Fruit fly (Drosophila melanogaster) whole organism, embryonic: ENCODE data around the gene CG6283.

Experiments
- Atf6 ChIP-seq: fragments of 200-800 bp; sonication (Bioruptor generic); IDR thresholded peaks from 2 replicates; pipeline ENCODE4 v1.3.6; 2022; ENCODE audit warnings: missing biosample characterization, missing genetic modification characterization
- CG17186 ChIP-seq: fragments of 200-800 bp; sonication (Bioruptor generic); optimal IDR thresholded peaks from 3 replicates; lab custom pipeline; 2017; ENCODE audit warnings: missing biosample characterization, missing genetic modification reagents, missing genetic modification characterization
- CG18599 ChIP-seq: fragments of 200-800 bp; sonication (Bioruptor generic); optimal IDR thresholded peaks from 3 replicates; lab custom pipeline; 2017; ENCODE audit warnings: missing biosample characterization, missing genetic modification characterization, mild to moderate bottlenecking, moderate library complexity, missing genetic modification reagents
- CG2120 ChIP-seq: fragments of 200-800 bp; sonication (Bioruptor generic); optimal IDR thresholded peaks from 3 replicates; lab custom pipeline; 2016; ENCODE audit warnings: missing biosample characterization, missing genetic modification characterization
- CG2712 ChIP-seq: fragments of 200-800 bp; optimal IDR thresholded peaks from 3 replicates; lab custom pipeline; 2019; ENCODE audit warnings: missing biosample characterization, mild to moderate bottlenecking, missing genetic modification characterization, moderate library complexity
- CG3163 ChIP-seq: fragments of 200-800 bp; sonication (Bioruptor generic); optimal IDR thresholded peaks from 3 replicates; lab custom pipeline; 2016; ENCODE audit warnings: missing biosample characterization, missing genetic modification characterization
- CG34376 ChIP-seq: fragments of 200-800 bp; sonication (Bioruptor generic); optimal IDR thresholded peaks from 2 replicates; lab custom pipeline; 2018; ENCODE audit warnings: missing biosample characterization, mild to moderate bottlenecking, missing genetic modification characterization
- CG4328 ChIP-seq: fragments of 200-800 bp; sonication (Bioruptor generic); optimal IDR thresholded peaks from 3 replicates; lab custom pipeline; 2017; ENCODE audit warnings: missing biosample characterization, missing genetic modification reagents, missing genetic modification characterization
- CG8089 ChIP-seq: fragments of 200-800 bp; sonication (Bioruptor generic); optimal IDR thresholded peaks from 3 replicates; lab custom pipeline; 2016; ENCODE audit warnings: missing biosample characterization, missing genetic modification characterization
- Dbx ChIP-seq: fragments of 200-800 bp; sonication (Bioruptor generic); IDR thresholded peaks from 3 replicates; pipeline ENCODE4 v1.3.6; 2022; ENCODE audit warnings: missing biosample characterization, missing genetic modification characterization
- GATAe ChIP-seq: fragments of 200-800 bp; sonication (Bioruptor generic); conservative IDR thresholded peaks from 2 replicates; pipeline ENCODE4 v1.3.6; 2022; ENCODE audit warnings: missing biosample characterization, missing genetic modification characterization
- H15 ChIP-seq: fragments of 200-800 bp; sonication (Bioruptor generic); IDR thresholded peaks from 3 replicates; pipeline ENCODE4 v1.3.6; 2022; ENCODE audit warnings: missing biosample characterization, missing genetic modification characterization
- Hey ChIP-seq: fragments of 200-800 bp; sonication (Bioruptor generic); optimal IDR thresholded peaks from 3 replicates; lab custom pipeline; 2018; ENCODE audit warnings: missing biosample characterization, mild to moderate bottlenecking, missing genetic modification characterization
- Hmr ChIP-seq: fragments of 200-800 bp; sonication (Bioruptor generic); optimal IDR thresholded peaks from 3 replicates; lab custom pipeline; 2017; ENCODE audit warnings: mild to moderate bottlenecking, missing biosample characterization, missing genetic modification reagents, missing genetic modification characterization
- Mad ChIP-seq: fragments of 200-800 bp; sonication (Bioruptor generic); optimal IDR thresholded peaks from 2 replicates; lab custom pipeline; 2016; ENCODE audit warnings: missing biosample characterization, missing genetic modification characterization
- Mes4 ChIP-seq: fragments of 200-800 bp; sonication (Bioruptor generic); optimal IDR thresholded peaks from 2 replicates; lab custom pipeline; 2016; ENCODE audit warnings: missing biosample characterization, missing genetic modification characterization
- PHDP ChIP-seq: fragments of 200-800 bp; sonication (Bioruptor generic); optimal IDR thresholded peaks from 3 replicates; lab custom pipeline; 2018; ENCODE audit warnings: missing biosample characterization, mild to moderate bottlenecking, missing genetic modification characterization, moderate library complexity
- Rfx ChIP-seq: fragments of 200-800 bp; sonication (Bioruptor generic); IDR thresholded peaks from 2 replicates; pipeline ENCODE4 v1.3.6; 2022; ENCODE audit warnings: missing biosample characterization, missing genetic modification characterization
- Vsx1 ChIP-seq: fragments of 200-800 bp; sonication (Bioruptor generic); optimal IDR thresholded peaks from 2 replicates; lab custom pipeline; 2017; ENCODE audit warnings: missing biosample characterization, mild to moderate bottlenecking, missing genetic modification characterization, missing genetic modification reagents
- ap ChIP-seq: fragments of 200-800 bp; sonication (Bioruptor generic); IDR thresholded peaks from 2 replicates; pipeline ENCODE4 v1.3.6; 2022; ENCODE audit warnings: missing biosample characterization, missing genetic modification characterization
- cwo ChIP-seq: fragments of 200-800 bp; sonication (Bioruptor generic); optimal IDR thresholded peaks from 3 replicates; lab custom pipeline; 2017; ENCODE audit warnings: missing biosample characterization, missing genetic modification characterization, mild to moderate bottlenecking, moderate library complexity, missing genetic modification reagents
- ewg ChIP-seq: fragments of 200-800 bp; sonication (Bioruptor generic); optimal IDR thresholded peaks from 3 replicates; lab custom pipeline; 2017; ENCODE audit warnings: mild to moderate bottlenecking, missing biosample characterization, missing genetic modification reagents, missing genetic modification characterization
- exex ChIP-seq: fragments of 200-800 bp; sonication (Bioruptor generic); optimal IDR thresholded peaks from 4 replicates; lab custom pipeline; 2018; ENCODE audit warnings: missing biosample characterization, mild to moderate bottlenecking, missing genetic modification characterization, moderate library complexity
- grn ChIP-seq: fragments of 200-800 bp; sonication (Bioruptor generic); optimal IDR thresholded peaks from 3 replicates; lab custom pipeline; 2017; ENCODE audit warnings: missing biosample characterization, missing genetic modification characterization
- hb ChIP-seq: fragments of 200-800 bp; sonication (Bioruptor generic); IDR thresholded peaks from 3 replicates; pipeline ENCODE4 v1.3.6; 2022; ENCODE audit warnings: missing biosample characterization, missing genetic modification characterization; ENCODE audit not compliant: partially characterized antibody
- oc ChIP-seq: fragments of 200-800 bp; sonication (Bioruptor generic); optimal IDR thresholded peaks from 2 replicates; lab custom pipeline; 2018; ENCODE audit warnings: missing biosample characterization, mild to moderate bottlenecking, missing genetic modification characterization, moderate library complexity
- sd ChIP-seq: fragments of 200-800 bp; sonication (Bioruptor generic); optimal IDR thresholded peaks from 3 replicates; lab custom pipeline; 2018; ENCODE audit warnings: missing biosample characterization, mild to moderate bottlenecking, missing genetic modification characterization, moderate library complexity
- sug ChIP-seq: fragments of 200-800 bp; optimal IDR thresholded peaks from 2 replicates; lab custom pipeline; 2019; ENCODE audit warnings: missing biosample characterization, mild to moderate bottlenecking, missing genetic modification characterization, moderate library complexity
- vfl ChIP-seq: fragments of 200-800 bp; sonication (Bioruptor generic); optimal IDR thresholded peaks from 2 replicates; lab custom pipeline; 2016; ENCODE audit warnings: missing biosample characterization, missing genetic modification characterization
- vnd ChIP-seq: fragments of 200-800 bp; sonication (Bioruptor generic); IDR thresholded peaks from 3 replicates; pipeline ENCODE4 v1.3.6; 2022; ENCODE audit warnings: missing biosample characterization, missing genetic modification characterization; ENCODE audit not compliant: partially characterized antibody

The CG6283 gene

dm6 chr3R:27019701-27020172 lies 1.4 kb downstream of the CG6283 start, which contains the start of gene CG17191:
Gene CG17191, minus strand, starts transcription at chr3R:27019751.
- no peak for TF ChIP-seq GATAe (GFP tag; lab: Robert Waterston, UW)
- 0 out of 3 replicates have a peak, but pooled peaks have one; percentile 11 for TF ChIP-seq vnd
- no peak for TF ChIP-seq CG17186 (GFP tag; lab: Kevin White, UChicago)
- TF ChIP-seq sd (tag; lab: Kevin White, UChicago) = peak; percentile 71
- TF ChIP-seq exex (tag; lab: Kevin White, UChicago) = peak; percentile 90
- TF ChIP-seq Rfx (GFP tag; lab: Robert Waterston, UW) = no peak
- TF ChIP-seq ewg (GFP tag; lab: Kevin White, UChicago) = no peak
- peak; percentile 23 for TF ChIP-seq CG18599 (GFP tag; lab: Kevin White, UChicago)
- peak; percentile 45 for TF ChIP-seq Hey (tag; lab: Kevin White, UChicago)
- peak; percentile 64 for TF ChIP-seq CG34376 (GFP tag; lab: Kevin White, UChicago)
- TF ChIP-seq sug (tag; lab: Kevin White, UChicago) = peak; percentile 85
- TF ChIP-seq grn (GFP tag; lab: Kevin White, UChicago) = peak; percentile 76

DNA sequence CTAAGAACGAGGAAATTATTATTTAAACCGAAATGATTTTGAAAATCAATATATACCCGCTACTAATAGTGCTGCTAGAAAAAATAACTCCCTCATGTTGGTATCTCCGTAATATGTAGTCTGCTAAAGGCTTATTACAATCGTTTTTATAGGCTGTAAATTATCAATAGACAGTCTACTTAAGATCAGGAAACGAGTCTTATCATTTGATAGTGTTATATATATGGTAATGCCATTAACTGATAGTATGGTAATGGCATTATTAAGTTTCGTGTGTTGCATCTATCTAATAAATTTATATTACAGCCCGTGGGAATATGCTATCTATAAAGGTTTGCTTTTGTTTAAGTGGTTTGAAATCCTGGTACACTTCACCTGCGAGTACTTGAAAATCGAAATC lies 3.0 kb downstream of the CG6283 start, which contains the start of gene CG17192:
TSS of gene CG17192 (minus strand) at position 101 of the 400 bp plus-strand sequence.
- TF ChIP-seq oc (no peak), ap (GFP tag; lab: Robert Waterston, UW) (no peak), vfl (GFP tag; lab: Kevin White, UChicago) (no peak), Hmr (GFP tag; lab: Kevin White, UChicago) (no peak), exex (tag; lab: Kevin White, UChicago) (peak; percentile 34), CG2712 (tag; lab: Kevin White, UChicago) (no peak), hb (GFP tag; lab: Robert Waterston, UW) (no peak)
- TF ChIP-seq, all 482 proteins: peak for 1

DNA sequence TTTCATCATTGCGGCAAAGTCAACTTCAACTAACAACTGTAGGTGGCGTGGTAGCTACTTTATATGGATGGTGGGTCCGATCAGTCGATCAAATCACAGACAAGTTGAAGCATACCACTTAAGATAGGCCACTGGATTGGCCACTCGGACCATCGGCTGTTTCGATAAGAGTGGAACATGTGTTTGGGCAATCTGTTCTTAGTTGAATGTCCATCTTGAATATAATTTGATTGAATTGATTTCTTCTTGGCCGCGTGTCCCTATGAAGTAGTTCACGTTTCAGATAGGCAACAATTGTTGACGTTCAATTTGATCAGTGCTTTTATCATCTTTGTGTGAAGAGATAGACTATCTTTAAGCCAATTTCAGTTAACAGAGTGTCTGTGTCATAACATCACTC lies 14.2 kb downstream of the CG6283 start, which contains the start of gene CG6295:
TSS of gene CG6295 (minus strand) at position 34 of the 400 bp plus-strand sequence.
- TF ChIP-seq Atf6 (GFP tag; lab: Robert Waterston, UW) (no peak), GATAe (GFP tag; lab: Robert Waterston, UW) (no peak), Vsx1 (GFP tag; lab: Kevin White, UChicago) (no peak), cwo (GFP tag; lab: Kevin White, UChicago) (peak; percentile 69), Mes4 (no peak), exex (tag; lab: Kevin White, UChicago) (peak; percentile 47), grn (GFP tag; lab: Kevin White, UChicago) (peak; percentile 24), CG8089 (GFP tag; lab: Kevin White, UChicago) (no peak), Dbx (GFP tag; lab: Robert Waterston, UW) (no peak), Mad (GFP tag; lab: Kevin White, UChicago) (no peak), Hey (tag; lab: Kevin White, UChicago) (peak; percentile 74)

DNA sequence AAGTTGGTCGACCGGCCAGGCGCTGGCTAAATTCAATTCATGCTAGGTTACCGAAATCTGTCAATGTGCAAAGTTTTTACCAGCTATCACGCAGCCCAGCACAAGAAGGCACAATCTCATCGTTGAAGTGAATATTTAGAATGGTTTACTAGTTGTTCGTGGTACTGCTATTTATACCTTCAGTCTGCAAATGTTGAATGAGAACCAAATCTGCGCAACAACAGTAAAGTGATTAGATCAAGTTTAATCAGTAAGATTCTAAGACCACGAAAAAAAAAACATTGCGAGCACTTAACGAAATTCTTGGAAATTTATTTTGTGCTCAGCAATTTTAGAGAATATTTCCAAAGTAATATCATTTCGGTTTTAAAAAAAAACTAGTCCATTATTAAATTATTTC lies 15.8 kb downstream of the CG6283 start, which contains the start of gene CG6296:
TSS of gene CG6296 (minus strand) at position 132 of the 400 bp plus-strand sequence.
- TF ChIP-seq CG4328 (GFP tag; lab: Kevin White, UChicago) (no peak), exex (tag; lab: Kevin White, UChicago) (peak; percentile 64), GATAe (GFP tag; lab: Robert Waterston, UW) (peak; percentile 52)

- TF ChIP-seq exex (tag; lab: Kevin White, UChicago) (peak; percentile 91), PHDP (no peak), H15 (no peak)
Observed at dm6 chr3R:27002787-27003186, 18.4 kb downstream of the CG6283 start.

DNA sequence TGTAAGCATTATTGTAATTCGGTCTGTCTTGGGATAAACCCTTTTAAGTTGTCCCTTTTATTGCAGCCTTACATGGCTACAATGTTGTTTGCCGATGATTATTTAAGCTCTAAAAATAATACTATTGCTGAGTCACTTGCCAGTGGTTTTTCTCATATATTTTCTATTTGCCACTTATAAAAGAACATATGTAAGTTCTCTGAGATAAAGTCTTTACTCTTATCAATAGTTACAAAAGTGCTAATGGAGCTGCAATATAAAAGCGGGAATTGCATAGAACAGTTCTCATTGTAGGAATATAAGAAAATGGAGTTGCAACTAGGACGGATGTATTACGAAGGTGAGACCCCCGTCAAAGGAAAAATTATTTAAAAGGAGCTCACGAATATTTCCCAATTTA lies 21.7 kb downstream of the CG6283 start, which contains the start of gene CG31077:
TSS of gene CG31077 (plus strand) at position 301 of the 400 bp plus-strand sequence.
- no peak for TF ChIP-seq CG2120 (GFP tag; lab: Kevin White, UChicago)
- no peak for TF ChIP-seq CG3163 (GFP tag; lab: Kevin White, UChicago)
- TF ChIP-seq, all 482 proteins: peak for 0
